Fruit fly (Drosophila melanogaster) whole organism, wandering third instar larva: ENCODE measurements around the gene lab.

Experiments
- Abd-B ChIP-seq: fragments of >200 bp; optimal IDR thresholded peaks from 2 replicates; lab custom pipeline; 2017; ENCODE audit warnings: missing biosample characterization, missing genetic modification characterization
- GATAd ChIP-seq: sonication (Bioruptor generic); optimal IDR thresholded peaks from 2 replicates; lab custom pipeline; 2016; ENCODE audit warnings: missing biosample characterization, missing genetic modification characterization
- Hr83 ChIP-seq: fragments of 200-300 bp; sonication (Bioruptor generic); optimal IDR thresholded peaks from 2 replicates; lab custom pipeline; 2016; ENCODE audit warnings: missing biosample characterization, mild to moderate bottlenecking, missing genetic modification characterization, moderate library complexity; ENCODE audit not compliant: poor library complexity, severe bottlenecking
- ey ChIP-seq: fragments of 200-800 bp; sonication (Bioruptor generic); optimal IDR thresholded peaks from 2 replicates; lab custom pipeline; 2016; ENCODE audit warnings: missing biosample characterization, missing genetic modification characterization

DNA sequence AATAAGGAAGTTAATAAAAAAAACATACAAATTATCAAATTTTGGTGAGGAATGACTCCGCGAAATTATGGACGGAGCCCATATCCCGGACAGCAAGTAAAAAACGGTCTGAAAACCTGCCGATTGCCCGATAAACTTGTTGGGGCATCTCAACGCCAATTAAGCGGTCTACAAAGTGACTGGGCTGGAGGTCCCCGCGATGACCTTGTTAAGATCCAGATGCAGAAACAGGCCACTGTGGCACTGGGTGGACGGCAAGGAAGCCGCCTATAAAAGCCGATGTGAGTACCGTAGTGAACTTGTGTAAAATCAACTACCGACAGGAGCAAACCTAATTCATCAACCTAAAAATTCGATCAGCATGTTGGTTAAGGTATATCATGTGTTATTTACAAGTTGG is 5.8 kb upstream of the lab start, which contains the start of gene Edg84A:
- TF ChIP-seq ey: no peak
- TF ChIP-seq Hr83 (GFP tag; lab: Kevin White, UChicago): no peak
- TF ChIP-seq Abd-B (GFP tag; lab: Kevin White, UChicago): no peak
- no peak for TF ChIP-seq GATAd (GFP tag; lab: Kevin White, UChicago)
